Worm (Caenorhabditis elegans) whole organism, L2 larva: ENCODE data around the gene dct-11.

Source experiments
- C34F6.9 ChIP-seq: fragments of 150-350 bp; optimal IDR thresholded peaks from 2 replicates; lab custom pipeline; 2014; ENCODE audit warnings: missing biosample characterization, missing genetic modification characterization
- F13H6.1 ChIP-seq: sonication (generic microtip); optimal IDR thresholded peaks from 2 replicates; lab custom pipeline; 2016; ENCODE audit warnings: missing genetic modification characterization, missing compliant biosample characterization
- R02D3.7 ChIP-seq: fragments of 150-350 bp; optimal IDR thresholded peaks from 2 replicates; lab custom pipeline; 2014; ENCODE audit warnings: missing biosample characterization, missing genetic modification characterization
- Y55F3AM.14 ChIP-seq: fragments of 200-800 bp; sonication (Bioruptor generic); optimal IDR thresholded peaks from 2 replicates; lab custom pipeline; 2018; ENCODE audit warnings: mild to moderate bottlenecking, missing genetic modification characterization, missing compliant biosample characterization
- ZK546.5 ChIP-seq: sonication (generic microtip); optimal IDR thresholded peaks from 2 replicates; lab custom pipeline; 2017; ENCODE audit warnings: missing biosample characterization, missing genetic modification characterization
- alr-1 ChIP-seq: fragments of 150-350 bp; optimal IDR thresholded peaks from 2 replicates; lab custom pipeline; 2014; ENCODE audit warnings: missing biosample characterization, missing genetic modification characterization
- blmp-1 ChIP-seq: sonication (generic microtip); optimal IDR thresholded peaks from 2 replicates; lab custom pipeline; 2017; ENCODE audit warnings: missing genetic modification characterization, mild to moderate bottlenecking, missing compliant biosample characterization, antibody characterized with exemption, moderate library complexity; ENCODE audit not compliant: insufficient read depth
- ceh-16 ChIP-seq: fragments of 150-350 bp; optimal IDR thresholded peaks from 2 replicates; lab custom pipeline; 2014; ENCODE audit warnings: missing biosample characterization, missing genetic modification characterization
- ceh-82 ChIP-seq: fragments of 150-350 bp; optimal IDR thresholded peaks from 2 replicates; lab custom pipeline; 2014; ENCODE audit warnings: missing biosample characterization, missing genetic modification characterization
- crh-2 ChIP-seq: sonication (generic microtip); optimal IDR thresholded peaks from 2 replicates; lab custom pipeline; 2017; ENCODE audit warnings: missing biosample characterization, missing genetic modification characterization
- dmd-4 ChIP-seq: sonication (generic microtip); optimal IDR thresholded peaks from 2 replicates; lab custom pipeline; 2017; ENCODE audit warnings: missing biosample characterization, missing genetic modification characterization
- egl-27 ChIP-seq: sonication (generic microtip); optimal IDR thresholded peaks from 3 replicates; lab custom pipeline; 2017; ENCODE audit warnings: missing biosample characterization, missing genetic modification reagents, missing genetic modification characterization
- elt-1 ChIP-seq: fragments of 150-350 bp; optimal IDR thresholded peaks from 2 replicates; lab custom pipeline; 2014; ENCODE audit warnings: missing biosample characterization, missing genetic modification characterization
- elt-3 ChIP-seq: sonication (generic microtip); optimal IDR thresholded peaks from 2 replicates; lab custom pipeline; 2017; ENCODE audit warnings: missing biosample characterization, missing genetic modification characterization
- fos-1 ChIP-seq: fragments of 150-350 bp; optimal IDR thresholded peaks from 2 replicates; lab custom pipeline; 2014; ENCODE audit warnings: missing biosample characterization, missing genetic modification characterization
- lin-11 ChIP-seq: fragments of 150-350 bp; sonication (generic microtip); optimal IDR thresholded peaks from 2 replicates; lab custom pipeline; 2014; ENCODE audit warnings: missing biosample characterization, missing genetic modification characterization, inconsistent platforms, mixed read lengths
- lin-13 ChIP-seq: fragments of 150-350 bp; optimal IDR thresholded peaks from 2 replicates; lab custom pipeline; 2014; ENCODE audit warnings: missing biosample characterization, missing genetic modification reagents, missing genetic modification characterization
- lin-39 ChIP-seq: fragments of 150-350 bp; optimal IDR thresholded peaks from 2 replicates; lab custom pipeline; 2014; ENCODE audit warnings: missing biosample characterization, missing genetic modification reagents, missing genetic modification characterization
- lsy-2 ChIP-seq, 2 experiments: fragments of 150-350 bp in 1 of 2; sonication (generic microtip) in 1 of 2; optimal IDR thresholded peaks; 2 replicates each; lab custom pipeline; 2014 to 2017; ENCODE audit warnings: missing biosample characterization in 2 of 2, missing genetic modification characterization in 2 of 2
- mab-5 ChIP-seq: fragments of 150-350 bp; optimal IDR thresholded peaks from 2 replicates; lab custom pipeline; 2014; ENCODE audit warnings: missing biosample characterization, missing genetic modification characterization
- nhr-10 ChIP-seq: sonication (generic microtip); optimal IDR thresholded peaks from 2 replicates; lab custom pipeline; 2017; ENCODE audit warnings: missing biosample characterization, missing genetic modification characterization
- nhr-11 ChIP-seq: fragments of 150-350 bp; optimal IDR thresholded peaks from 2 replicates; lab custom pipeline; 2014; ENCODE audit warnings: missing biosample characterization, missing genetic modification characterization
- nhr-12 ChIP-seq: fragments of 150-350 bp; optimal IDR thresholded peaks from 2 replicates; lab custom pipeline; 2014; ENCODE audit warnings: missing biosample characterization, missing genetic modification characterization
- nhr-129 ChIP-seq: fragments of 150-350 bp; optimal IDR thresholded peaks from 2 replicates; lab custom pipeline; 2014; ENCODE audit warnings: missing biosample characterization, missing genetic modification characterization
- nhr-21 ChIP-seq: fragments of 150-350 bp; optimal IDR thresholded peaks from 2 replicates; lab custom pipeline; 2014; ENCODE audit warnings: missing biosample characterization, missing genetic modification characterization
- nhr-237 ChIP-seq: fragments of 150-350 bp; optimal IDR thresholded peaks from 2 replicates; lab custom pipeline; 2014; ENCODE audit warnings: missing biosample characterization, missing genetic modification characterization
- nhr-25 ChIP-seq: fragments of 150-350 bp; sonication (generic microtip); optimal IDR thresholded peaks from 3 replicates; lab custom pipeline; 2014; ENCODE audit warnings: missing biosample characterization, missing genetic modification characterization
- nhr-6 ChIP-seq: fragments of 150-350 bp; optimal IDR thresholded peaks from 2 replicates; lab custom pipeline; 2014; ENCODE audit warnings: missing biosample characterization, missing genetic modification characterization
- nhr-77 ChIP-seq: fragments of 150-350 bp; optimal IDR thresholded peaks from 2 replicates; lab custom pipeline; 2014; ENCODE audit warnings: missing biosample characterization, missing genetic modification characterization
- peb-1 ChIP-seq: fragments of 150-350 bp; optimal IDR thresholded peaks from 2 replicates; lab custom pipeline; 2014; ENCODE audit warnings: missing biosample characterization, missing genetic modification characterization
- sem-4 ChIP-seq: fragments of 150-350 bp; optimal IDR thresholded peaks from 2 replicates; lab custom pipeline; 2014; ENCODE audit warnings: missing biosample characterization, missing genetic modification reagents, missing genetic modification characterization
- skn-1 ChIP-seq: sonication (generic microtip); optimal IDR thresholded peaks from 2 replicates; lab custom pipeline; 2017; ENCODE audit warnings: missing biosample characterization, missing genetic modification characterization
- sma-3 ChIP-seq: sonication (generic microtip); optimal IDR thresholded peaks from 2 replicates; lab custom pipeline; 2016; ENCODE audit warnings: missing genetic modification reagents, missing genetic modification characterization, missing compliant biosample characterization
- sma-9 ChIP-seq, 2 experiments: fragments of 150-350 bp in 1 of 2; sonication (generic microtip) in 1 of 2; optimal IDR thresholded peaks; 2 replicates each; lab custom pipeline; 2014 to 2016; ENCODE audit warnings: missing genetic modification characterization in 2 of 2, mild to moderate bottlenecking in 1 of 2, missing biosample characterization in 1 of 2, missing compliant biosample characterization in 1 of 2, missing genetic modification reagents in 1 of 2, moderate library complexity in 1 of 2
- snpc-4 ChIP-seq: fragments of 150-350 bp; optimal IDR thresholded peaks from 2 replicates; lab custom pipeline; 2014; ENCODE audit warnings: missing biosample characterization, missing genetic modification characterization
- unc-39 ChIP-seq: fragments of 150-350 bp; optimal IDR thresholded peaks from 2 replicates; lab custom pipeline; 2014; ENCODE audit warnings: missing biosample characterization, missing genetic modification characterization
- unc-55 ChIP-seq: fragments of 150-350 bp; sonication (generic microtip); optimal IDR thresholded peaks from 3 replicates; lab custom pipeline; 2014; ENCODE audit warnings: missing biosample characterization, missing genetic modification reagents, missing genetic modification characterization
- zag-1 ChIP-seq: fragments of 150-350 bp; optimal IDR thresholded peaks from 2 replicates; lab custom pipeline; 2014; ENCODE audit warnings: missing biosample characterization, missing genetic modification characterization
- ztf-1 ChIP-seq: fragments of 200-800 bp; sonication (Bioruptor generic); conservative IDR thresholded peaks from 2 replicates; pipeline ENCODE4 v1.3.6; 2022; ENCODE audit warnings: missing genetic modification characterization, missing compliant biosample characterization
- ztf-4 ChIP-seq: fragments of 150-350 bp; optimal IDR thresholded peaks from 2 replicates; lab custom pipeline; 2014; ENCODE audit warnings: missing biosample characterization, missing genetic modification characterization

dct-11 gene

ce11 chrX:5841060-5841642, 1.6 kb upstream of the dct-11 start, which contains the start of gene puf-9 (continued):
- peak; percentile 100 for TF ChIP-seq nhr-21 (tag; lab: Kevin White, UChicago)
- TF ChIP-seq lin-39 (tag; lab: Kevin White, UChicago), result peak; percentile 88
- peak; percentile 99 for TF ChIP-seq ztf-4 (tag; lab: Kevin White, UChicago)
- peak; percentile 34 for TF ChIP-seq unc-39 (tag; lab: Kevin White, UChicago)
- peak; percentile 99 for TF ChIP-seq sem-4
- TF ChIP-seq elt-1 (tag; lab: Kevin White, UChicago), result peak; percentile 78
- TF ChIP-seq ceh-82, result peak; percentile 95
- peak; percentile 87 for TF ChIP-seq nhr-237 (tag; lab: Kevin White, UChicago)
- peak; percentile 82 for TF ChIP-seq ZK546.5 (tag; lab: Kevin White, UChicago)

- TF ChIP-seq nhr-25 (tag; lab: Kevin White, UChicago), result no peak
These were observed 435 bp downstream of the dct-11 start for ce11 chrX:5839143-5839542.

ce11 chrX:5837035-5837434, 2.5 kb downstream of the dct-11 start:
- TF ChIP-seq crh-2 (tag; lab: Kevin White, UChicago) (peak; percentile 47), ceh-82 (no peak), nhr-11 (tag; lab: Kevin White, UChicago) (no peak), sma-9 (GFP tag; optimal IDR thresholded peaks at IDR 0.05; lab: Kevin White, UChicago) (peak; percentile 81), sma-9 (tag; optimal IDR thresholded peaks at IDR 0.05; lab: Kevin White, UChicago) (no peak), egl-27 (tag; lab: Kevin White, UChicago) (no peak), unc-39 (tag; lab: Kevin White, UChicago) (no peak), sem-4 (peak; percentile 76), F13H6.1 (tag; lab: Kevin White, UChicago) (peak; percentile 69), peb-1 (tag; lab: Kevin White, UChicago) (no peak), R02D3.7 (no peak), nhr-129 (tag; lab: Kevin White, UChicago) (peak; percentile 41), sma-3 (GFP tag; lab: Kevin White, UChicago) (peak; percentile 7), lsy-2 (tag; optimal IDR thresholded peaks at IDR 0.05; lab: Kevin White, UChicago) (peak in 1 of 2 experiments; percentile 66), Y55F3AM.14 (GFP tag; lab: Kevin White, UChicago) (no peak), mab-5 (tag; lab: Kevin White, UChicago) (peak; percentile 38), nhr-12 (tag; lab: Kevin White, UChicago) (no peak), nhr-77 (tag; lab: Kevin White, UChicago) (no peak), blmp-1 (tag; lab: Kevin White, UChicago) (peak; percentile 47), lin-13 (GFP tag; lab: Kevin White, UChicago) (no peak), skn-1 (tag; lab: Kevin White, UChicago) (no peak), unc-55 (GFP tag; lab: Kevin White, UChicago) (no peak), nhr-25 (tag; lab: Kevin White, UChicago) (peak; percentile 52), elt-1 (tag; lab: Kevin White, UChicago) (no peak), elt-3 (tag; lab: Kevin White, UChicago) (no peak), C34F6.9 (tag; lab: Kevin White, UChicago) (peak; percentile 49), nhr-21 (tag; lab: Kevin White, UChicago) (no peak), lin-11 (tag; lab: Kevin White, UChicago) (no peak), zag-1 (tag; lab: Kevin White, UChicago) (no peak), fos-1 (tag; lab: Kevin White, UChicago) (peak; percentile 22), snpc-4 (tag; lab: Kevin White, UChicago) (no peak), dmd-4 (tag; lab: Kevin White, UChicago) (no peak), nhr-6 (tag; lab: Kevin White, UChicago) (peak; percentile 15), ztf-4 (tag; lab: Kevin White, UChicago) (no peak)

ce11 chrX:5836527-5836926, 3.1 kb downstream of the dct-11 start:
- TF ChIP-seq alr-1 (tag; lab: Kevin White, UChicago) (no peak), elt-1 (tag; lab: Kevin White, UChicago) (no peak), nhr-10 (tag; lab: Kevin White, UChicago) (no peak), ztf-1 (GFP tag; lab: Robert Waterston, UW) (no peak), ZK546.5 (tag; lab: Kevin White, UChicago) (no peak), ceh-16 (tag; lab: Kevin White, UChicago) (no peak), lin-11 (tag; lab: Kevin White, UChicago) (no peak)
